Fruit fly (Drosophila melanogaster): ENCODE data around the gene CG13771.

The CG13771 gene

dm6 chr2L:6673211-6674012, 10.0 kb upstream of the CG13771 start, which contains the start of gene Spn27A (continued):
- peak; percentile 71 for TF ChIP-seq mam (GFP tag; optimal IDR thresholded peaks at IDR 0.05)
- TF ChIP-seq NFAT (GFP tag; IDR thresholded peaks at IDR 0.05) = peak; percentile 1; the same call in 1 of the 2 replicates
- TF ChIP-seq CG6683 (GFP tag; optimal IDR thresholded peaks at IDR 0.05) = no peak
- TF ChIP-seq CG2129 (GFP tag; IDR thresholded peaks at IDR 0.05; ENCODE audit: partially characterized antibody) = no peak
- peak; percentile 21 for TF ChIP-seq CG13296 (GFP tag; optimal IDR thresholded peaks at IDR 0.05)
- peak; percentile 37; the same call in 2 of the 3 replicates for TF ChIP-seq CG34224 (GFP tag; IDR thresholded peaks at IDR 0.05; ENCODE audit: partially characterized antibody)
- peak; percentile 64 for TF ChIP-seq Jarid2 (GFP tag; optimal IDR thresholded peaks at IDR 0.05)
- TF ChIP-seq run (tag; optimal IDR thresholded peaks at IDR 0.05) = no peak
- no peak for TF ChIP-seq ftz-f1 (GFP tag; optimal IDR thresholded peaks at IDR 0.05)
- no peak for TF ChIP-seq mld (GFP tag; IDR thresholded peaks at IDR 0.05; ENCODE audit: partially characterized antibody)
- peak; percentile 56 for TF ChIP-seq CG17385 (GFP tag; optimal IDR thresholded peaks at IDR 0.05)
- peak; percentile 59 for TF ChIP-seq fd96Cb (tag; optimal IDR thresholded peaks at IDR 0.05)
- TF ChIP-seq Mrtf (GFP tag; IDR thresholded peaks at IDR 0.05) = peak; percentile 24; the same call in 1 of the 3 replicates
- no peak for TF ChIP-seq Hey (tag; optimal IDR thresholded peaks at IDR 0.05)
- TF ChIP-seq CG7839 (tag; optimal IDR thresholded peaks at IDR 0.05) = no peak
- no peak for TF ChIP-seq sd (tag; optimal IDR thresholded peaks at IDR 0.05)
- TF ChIP-seq CG3407 (GFP tag; optimal IDR thresholded peaks at IDR 0.05) = no peak
- TF ChIP-seq hkb (optimal IDR thresholded peaks at IDR 0.05) = no peak
- TF ChIP-seq hkb (GFP tag; IDR thresholded peaks at IDR 0.05) = peak; percentile 50; the same call in 1 of the 2 replicates
- peak; percentile 66 for TF ChIP-seq CG30403 (GFP tag; optimal IDR thresholded peaks at IDR 0.05)
- TF ChIP-seq CG2712 (tag; optimal IDR thresholded peaks at IDR 0.05) = peak; percentile 74
- TF ChIP-seq tin (GFP tag; optimal IDR thresholded peaks at IDR 0.05) = peak; percentile 48
- peak; percentile 10 for TF ChIP-seq Bteb2 (GFP tag; optimal IDR thresholded peaks at IDR 0.05)
- peak; percentile 63 for TF ChIP-seq Oli (tag; optimal IDR thresholded peaks at IDR 0.05)
- TF ChIP-seq CG7786 (GFP tag; optimal IDR thresholded peaks at IDR 0.05) = peak; percentile 55
- TF ChIP-seq sens-2 (GFP tag; IDR thresholded peaks at IDR 0.05) = peak; percentile 7; the same call in 1 of the 2 replicates
- TF ChIP-seq lilli (GFP tag; optimal IDR thresholded peaks at IDR 0.05) = peak; percentile 71
- no peak for TF ChIP-seq cg (GFP tag; optimal IDR thresholded peaks at IDR 0.05)
- TF ChIP-seq nerfin-1 (tag; optimal IDR thresholded peaks at IDR 0.05) = peak; percentile 76
- no peak for TF ChIP-seq grn (GFP tag; optimal IDR thresholded peaks at IDR 0.05)
- TF ChIP-seq CG9932 (GFP tag; IDR thresholded peaks at IDR 0.05) = peak; percentile 42; the same call in 1 of the 2 replicates
- peak; percentile 32; the same call in 1 of the 3 replicates for TF ChIP-seq tgo (GFP tag; IDR thresholded peaks at IDR 0.05)
- peak; percentile 59 for TF ChIP-seq Sox100B (GFP tag; optimal IDR thresholded peaks at IDR 0.05)
- peak; percentile 70 for TF ChIP-seq az2 (GFP tag; optimal IDR thresholded peaks at IDR 0.05)
- peak; percentile 0 for TF ChIP-seq CG8944 (GFP tag; optimal IDR thresholded peaks at IDR 0.05)
- TF ChIP-seq Fer1 (GFP tag; optimal IDR thresholded peaks at IDR 0.05) = peak; percentile 46
- TF ChIP-seq prd (optimal IDR thresholded peaks at IDR 0.05) = no peak
- peak; percentile 54; the same call in 2 of the 3 replicates for TF ChIP-seq prd (GFP tag; IDR thresholded peaks at IDR 0.05)
- peak; percentile 46 for TF ChIP-seq CG9609 (GFP tag; optimal IDR thresholded peaks at IDR 0.05)
- peak; percentile 40 for TF ChIP-seq D19B (GFP tag; optimal IDR thresholded peaks at IDR 0.05)
- no peak for TF ChIP-seq CG8765 (GFP tag; IDR thresholded peaks at IDR 0.05)
- TF ChIP-seq dysf (GFP tag; IDR thresholded peaks at IDR 0.05) = peak; percentile 54
- TF ChIP-seq fd3F (GFP tag; optimal IDR thresholded peaks at IDR 0.05) = peak; percentile 27
- TF ChIP-seq sisA (GFP tag; IDR thresholded peaks at IDR 0.05) = peak; percentile 28; the same call in 1 of the 2 replicates
- TF ChIP-seq pb (GFP tag; optimal IDR thresholded peaks at IDR 0.05) = peak; percentile 32
- no peak for TF ChIP-seq tll (GFP tag; optimal IDR thresholded peaks at IDR 0.05)
- TF ChIP-seq CG4707 (GFP tag; optimal IDR thresholded peaks at IDR 0.05) = no peak
- no peak for TF ChIP-seq Rx (GFP tag; IDR thresholded peaks at IDR 0.05)
- TF ChIP-seq vnd (GFP tag; IDR thresholded peaks at IDR 0.05; ENCODE audit: partially characterized antibody) = no peak
